Fruit fly (Drosophila melanogaster) whole organism, embryonic: ENCODE data around the gene Cul5.

Experiments
- Adf1 ChIP-seq: fragments of 200-800 bp; sonication (Bioruptor generic); IDR thresholded peaks from 2 replicates; pipeline ENCODE4 v1.3.6; 2022; ENCODE audit warnings: missing biosample characterization, missing genetic modification characterization
- Atf-2 ChIP-seq: fragments of 200-800 bp; sonication (Bioruptor generic); optimal IDR thresholded peaks from 2 replicates; lab custom pipeline; 2016; ENCODE audit warnings: missing biosample characterization, missing genetic modification characterization
- Atf3 ChIP-seq: fragments of 200-800 bp; sonication (Bioruptor generic); optimal IDR thresholded peaks from 3 replicates; lab custom pipeline; 2016; ENCODE audit warnings: missing biosample characterization, missing genetic modification characterization
- Awh ChIP-seq: fragments of 200-800 bp; sonication (Bioruptor generic); IDR thresholded peaks from 2 replicates; pipeline ENCODE4, ENCODE4 v1.3.6; 2022; ENCODE audit warnings: missing biosample characterization, missing genetic modification characterization
- Bgb ChIP-seq: fragments of 200-800 bp; sonication (Bioruptor generic); IDR thresholded peaks from 2 replicates; pipeline ENCODE4 v1.3.6; 2022; ENCODE audit warnings: missing biosample characterization, missing genetic modification characterization; ENCODE audit not compliant: partially characterized antibody
- BtbVII ChIP-seq: fragments of 200-800 bp; sonication (Bioruptor generic); optimal IDR thresholded peaks from 3 replicates; lab custom pipeline; 2017; ENCODE audit warnings: missing biosample characterization, mild to moderate bottlenecking, missing genetic modification characterization
- CG10147 ChIP-seq: fragments of 200-800 bp; sonication (Bioruptor generic); optimal IDR thresholded peaks from 2 replicates; lab custom pipeline; 2019; ENCODE audit warnings: missing biosample characterization, mild to moderate bottlenecking, missing genetic modification characterization, moderate library complexity
- CG10209 ChIP-seq: fragments of 200-800 bp; sonication (Bioruptor generic); optimal IDR thresholded peaks from 3 replicates; lab custom pipeline; 2017; ENCODE audit warnings: missing biosample characterization, mild to moderate bottlenecking, missing genetic modification characterization, missing genetic modification reagents
- CG11456 ChIP-seq: fragments of 200-800 bp; sonication (Bioruptor generic); IDR thresholded peaks from 3 replicates; pipeline ENCODE4 v1.3.6; 2022; ENCODE audit warnings: missing biosample characterization, missing genetic modification characterization
- CG11696 ChIP-seq: fragments of 200-800 bp; sonication (Bioruptor generic); IDR thresholded peaks from 2 replicates; pipeline ENCODE4 v1.3.6; 2022; ENCODE audit warnings: missing biosample characterization, missing genetic modification characterization
- CG12942 ChIP-seq: fragments of 200-800 bp; sonication (Bioruptor generic); optimal IDR thresholded peaks from 3 replicates; lab custom pipeline; 2016; ENCODE audit warnings: missing biosample characterization, missing genetic modification characterization
- CG14441 ChIP-seq: fragments of 200-800 bp; sonication (Bioruptor generic); IDR thresholded peaks from 2 replicates; pipeline ENCODE4 v1.3.6; 2022; ENCODE audit warnings: missing biosample characterization, missing genetic modification characterization
- CG1832 ChIP-seq: fragments of 200-800 bp; sonication (Bioruptor generic); optimal IDR thresholded peaks from 2 replicates; lab custom pipeline; 2017; ENCODE audit warnings: missing biosample characterization, mild to moderate bottlenecking, missing genetic modification characterization, inconsistent platforms
- CG2116 ChIP-seq: fragments of 200-800 bp; sonication (Bioruptor generic); optimal IDR thresholded peaks from 3 replicates; lab custom pipeline; 2018; ENCODE audit warnings: missing biosample characterization, mild to moderate bottlenecking, missing genetic modification characterization
- CG2120 ChIP-seq: fragments of 200-800 bp; sonication (Bioruptor generic); optimal IDR thresholded peaks from 3 replicates; lab custom pipeline; 2016; ENCODE audit warnings: missing biosample characterization, missing genetic modification characterization
- CG2129 ChIP-seq: fragments of 200-800 bp; sonication (Bioruptor generic); IDR thresholded peaks from 2 replicates; pipeline ENCODE4 v1.3.6; 2022; ENCODE audit warnings: missing biosample characterization, missing genetic modification characterization; ENCODE audit not compliant: partially characterized antibody
- CG2678 ChIP-seq: fragments of 200-800 bp; sonication (Bioruptor generic); optimal IDR thresholded peaks from 3 replicates; lab custom pipeline; 2019; ENCODE audit warnings: missing biosample characterization, mild to moderate bottlenecking, missing genetic modification characterization, moderate library complexity
- CG2712 ChIP-seq: fragments of 200-800 bp; optimal IDR thresholded peaks from 3 replicates; lab custom pipeline; 2019; ENCODE audit warnings: missing biosample characterization, mild to moderate bottlenecking, missing genetic modification characterization, moderate library complexity
- CG30431 ChIP-seq: fragments of 200-800 bp; sonication (Bioruptor generic); optimal IDR thresholded peaks from 2 replicates; lab custom pipeline; 2017; ENCODE audit warnings: missing biosample characterization, missing genetic modification characterization
- CG31365 ChIP-seq: fragments of 200-800 bp; sonication (Bioruptor generic); optimal IDR thresholded peaks from 2 replicates; lab custom pipeline; 2018; ENCODE audit warnings: missing biosample characterization, mild to moderate bottlenecking, missing genetic modification characterization
- CG34224 ChIP-seq: fragments of 200-800 bp; sonication (Bioruptor generic); IDR thresholded peaks from 3 replicates; pipeline ENCODE4 v1.3.6; 2022; ENCODE audit warnings: missing biosample characterization, missing genetic modification characterization; ENCODE audit not compliant: partially characterized antibody
- CG4282 ChIP-seq: fragments of 200-800 bp; sonication (Bioruptor generic); optimal IDR thresholded peaks from 2 replicates; lab custom pipeline; 2016; ENCODE audit warnings: missing biosample characterization, missing genetic modification characterization
- CG6272 ChIP-seq: fragments of 200-800 bp; sonication (Bioruptor generic); IDR thresholded peaks from 2 replicates; pipeline ENCODE4 v1.3.6; 2022; ENCODE audit warnings: missing biosample characterization, missing genetic modification characterization
- CG6689 ChIP-seq: fragments of 200-800 bp; sonication (Bioruptor generic); IDR thresholded peaks from 2 replicates; pipeline ENCODE4 v1.3.6; 2022; ENCODE audit warnings: missing biosample characterization, missing genetic modification characterization
- CG7963 ChIP-seq: fragments of 200-800 bp; sonication (Bioruptor generic); IDR thresholded peaks from 3 replicates; pipeline ENCODE4 v1.3.6; 2022; ENCODE audit warnings: missing biosample characterization, missing genetic modification characterization; ENCODE audit not compliant: partially characterized antibody
- Doc3 ChIP-seq: fragments of 200-800 bp; sonication (Bioruptor generic); IDR thresholded peaks from 3 replicates; pipeline ENCODE4 v1.3.6; 2022; ENCODE audit warnings: missing biosample characterization, missing genetic modification characterization; ENCODE audit not compliant: partially characterized antibody
- Ets97D ChIP-seq: fragments of 200-800 bp; sonication (Bioruptor generic); optimal IDR thresholded peaks from 3 replicates; lab custom pipeline; 2016; ENCODE audit warnings: missing biosample characterization, missing genetic modification characterization
- HmgD ChIP-seq: fragments of 200-800 bp; sonication (Bioruptor generic); optimal IDR thresholded peaks from 3 replicates; lab custom pipeline; 2016; ENCODE audit warnings: missing biosample characterization, missing genetic modification characterization
- Hr78 ChIP-seq, 2 experiments: fragments of 200-800 bp in 1 of 2; fragments of >200 bp in 1 of 2; sonication (Bioruptor generic) in 1 of 2; optimal IDR thresholded peaks; 2 replicates each; lab custom pipeline; 2017 to 2019; ENCODE audit warnings: missing biosample characterization in 2 of 2, missing genetic modification characterization in 2 of 2, mild to moderate bottlenecking in 1 of 2, moderate library complexity in 1 of 2
- Lim3 ChIP-seq: fragments of 200-800 bp; sonication (Bioruptor generic); IDR thresholded peaks from 2 replicates; pipeline ENCODE4 v1.3.6; 2022; ENCODE audit warnings: missing biosample characterization, missing genetic modification characterization
- MTF-1 ChIP-seq: fragments of 200-800 bp; sonication (Bioruptor generic); optimal IDR thresholded peaks from 2 replicates; lab custom pipeline; 2018; ENCODE audit warnings: missing biosample characterization, mild to moderate bottlenecking, missing genetic modification characterization, borderline replicate concordance
- Mes4 ChIP-seq: fragments of 200-800 bp; sonication (Bioruptor generic); optimal IDR thresholded peaks from 2 replicates; lab custom pipeline; 2016; ENCODE audit warnings: missing biosample characterization, missing genetic modification characterization
- Pdp1 ChIP-seq, 2 experiments: fragments of 200-800 bp; sonication (Bioruptor generic); optimal IDR thresholded peaks; 3 replicates each; lab custom pipeline; 2016; ENCODE audit warnings: missing biosample characterization in 2 of 2, missing genetic modification characterization in 2 of 2, mild to moderate bottlenecking in 1 of 2, moderate library complexity in 1 of 2
- Sry-β ChIP-seq: fragments of 200-800 bp; sonication (Bioruptor generic); optimal IDR thresholded peaks from 2 replicates; lab custom pipeline; 2018; ENCODE audit warnings: missing biosample characterization, mild to moderate bottlenecking, missing genetic modification characterization, moderate library complexity
- Trl ChIP-seq, 3 experiments: fragments of >200 bp in 2 of 3; fragments of 200-800 bp in 1 of 3; sonication (Bioruptor generic) in 1 of 3; optimal IDR thresholded peaks; 2 replicates in 1 of 3; 3 replicates in 2 of 3; lab custom pipeline; 2016 to 2017; ENCODE audit warnings: missing biosample characterization in 1 of 3, missing genetic modification characterization in 1 of 3
- aop ChIP-seq: fragments of 200-800 bp; sonication (Bioruptor generic); IDR thresholded peaks from 2 replicates; pipeline ENCODE4 v1.3.6; 2022; ENCODE audit warnings: missing biosample characterization, missing genetic modification characterization
- fru ChIP-seq: fragments of >200 bp; optimal IDR thresholded peaks from 2 replicates; lab custom pipeline; 2017
- grn ChIP-seq: fragments of 200-800 bp; sonication (Bioruptor generic); optimal IDR thresholded peaks from 3 replicates; lab custom pipeline; 2017; ENCODE audit warnings: missing biosample characterization, missing genetic modification characterization
- gro ChIP-seq: fragments of 200-800 bp; sonication (Bioruptor generic); optimal IDR thresholded peaks from 2 replicates; lab custom pipeline; 2016; ENCODE audit warnings: missing biosample characterization, missing genetic modification characterization
- gsb ChIP-seq: fragments of 200-800 bp; sonication (Bioruptor generic); IDR thresholded peaks from 2 replicates; pipeline ENCODE4 v1.3.6; 2022; ENCODE audit warnings: missing biosample characterization, missing genetic modification characterization
- h ChIP-seq: fragments of >200 bp; optimal IDR thresholded peaks from 2 replicates; lab custom pipeline; 2017
- insv ChIP-seq, 2 experiments: fragments of 200-800 bp; sonication (Bioruptor generic); optimal IDR thresholded peaks; 3 replicates each; lab custom pipeline; 2016 to 2018; ENCODE audit warnings: missing biosample characterization in 2 of 2, missing genetic modification characterization in 2 of 2
- inv ChIP-seq: fragments of 200-800 bp; sonication (Bioruptor generic); IDR thresholded peaks from 2 replicates; pipeline ENCODE4 v1.3.6; 2022; ENCODE audit warnings: missing biosample characterization, missing genetic modification characterization; ENCODE audit not compliant: partially characterized antibody
- kah ChIP-seq: fragments of 200-800 bp; sonication (Bioruptor generic); optimal IDR thresholded peaks from 2 replicates; lab custom pipeline; 2018; ENCODE audit warnings: missing biosample characterization, mild to moderate bottlenecking, missing genetic modification characterization
- lbe ChIP-seq: fragments of 200-800 bp; sonication (Bioruptor generic); optimal IDR thresholded peaks from 2 replicates; lab custom pipeline; 2016; ENCODE audit warnings: missing biosample characterization, mild to moderate bottlenecking, missing genetic modification characterization
- pb ChIP-seq: fragments of 200-800 bp; sonication (Bioruptor generic); optimal IDR thresholded peaks from 3 replicates; lab custom pipeline; 2016; ENCODE audit warnings: missing biosample characterization, missing genetic modification characterization
- pfk ChIP-seq: fragments of 200-800 bp; sonication (Bioruptor generic); optimal IDR thresholded peaks from 2 replicates; lab custom pipeline; 2018; ENCODE audit warnings: missing biosample characterization, mild to moderate bottlenecking, missing genetic modification characterization, moderate library complexity
- sob ChIP-seq: fragments of 200-800 bp; sonication (Bioruptor generic); IDR thresholded peaks from 2 replicates; pipeline ENCODE4 v1.3.6; 2022; ENCODE audit warnings: missing biosample characterization, missing genetic modification characterization
- tgo ChIP-seq: fragments of 200-800 bp; sonication (Bioruptor generic); IDR thresholded peaks from 3 replicates; pipeline ENCODE4 v1.3.6; 2022; ENCODE audit warnings: missing biosample characterization, missing genetic modification characterization
- tx ChIP-seq: fragments of 200-800 bp; sonication (Bioruptor generic); optimal IDR thresholded peaks from 2 replicates; lab custom pipeline; 2016; ENCODE audit warnings: missing biosample characterization, missing genetic modification characterization
- usp ChIP-seq: fragments of >200 bp; optimal IDR thresholded peaks from 2 replicates; lab custom pipeline; 2017; ENCODE audit warnings: missing biosample characterization, missing genetic modification characterization
- zen ChIP-seq: fragments of 200-800 bp; sonication (Bioruptor generic); optimal IDR thresholded peaks from 3 replicates; lab custom pipeline; 2018; ENCODE audit warnings: missing biosample characterization, mild to moderate bottlenecking, missing genetic modification characterization, moderate library complexity

Cul5 gene

DNA sequence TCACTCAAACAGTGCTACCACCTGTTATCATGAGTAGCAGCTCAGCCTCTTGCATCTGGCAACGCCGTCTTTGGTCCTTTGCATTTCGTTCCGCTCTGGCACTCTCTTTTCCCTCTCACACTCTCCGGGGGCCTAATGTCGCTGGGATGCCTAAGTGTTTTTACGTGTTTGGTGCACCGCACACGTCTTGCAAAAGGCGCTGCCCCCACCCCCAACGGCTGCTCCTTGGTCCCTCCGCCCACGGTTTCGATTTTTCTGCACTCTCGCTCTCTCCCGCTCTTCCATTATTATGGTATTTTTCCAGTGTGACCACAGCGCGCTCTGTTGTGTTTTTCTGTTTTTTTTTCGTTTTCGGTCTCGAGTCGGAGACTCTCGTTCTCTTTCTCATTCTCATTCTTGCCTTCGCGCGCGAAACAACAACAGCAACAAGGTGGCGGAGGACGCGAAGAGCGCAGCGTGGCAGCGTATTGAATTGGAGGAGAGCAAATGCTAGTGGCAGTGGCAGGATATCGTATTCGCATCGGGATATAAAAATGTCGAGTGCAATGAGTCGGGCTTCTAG lies 25.2 kb upstream of the Cul5 start (continued):
- no peak for TF ChIP-seq gro
- no peak for TF ChIP-seq CG10209
- peak; percentile 37 for TF ChIP-seq lbe (GFP tag; lab: Kevin White, UChicago)
- TF ChIP-seq Adf1 (GFP tag; lab: Robert Waterston, UW): no peak
- TF ChIP-seq Atf3 (GFP tag; lab: Kevin White, UChicago): no peak
- peak; percentile 45; the same call in 1 of the 3 replicates for TF ChIP-seq CG7963 (GFP tag; lab: Robert Waterston, UW)
- TF ChIP-seq CG2129: no peak
- no peak for TF ChIP-seq CG6272 (GFP tag; lab: Robert Waterston, UW)
- TF ChIP-seq insv (GFP tag; optimal IDR thresholded peaks at IDR 0.05; lab: Kevin White, UChicago): peak in 1 of 2 experiments; percentile 10
- TF ChIP-seq CG6689 (GFP tag; lab: Robert Waterston, UW): 0 out of 2 replicates have a peak, but pooled peaks have one; percentile 23
- no peak for TF ChIP-seq Atf-2 (GFP tag; lab: Kevin White, UChicago)
- TF ChIP-seq grn (GFP tag; lab: Kevin White, UChicago): no peak
- no peak for TF ChIP-seq Ets97D (GFP tag; lab: Kevin White, UChicago)
- TF ChIP-seq CG2116 (GFP tag; lab: Kevin White, UChicago): no peak
- peak; percentile 39; the same call in 1 of the 3 replicates for TF ChIP-seq CG34224 (GFP tag; lab: Robert Waterston, UW)
- no peak for TF ChIP-seq Hr78 (GFP tag; optimal IDR thresholded peaks at IDR 0.05; lab: Kevin White, UChicago)
- no peak for TF ChIP-seq CG14441 (GFP tag; lab: Robert Waterston, UW)
- no peak for TF ChIP-seq CG11456
- TF ChIP-seq CG4282 (GFP tag; lab: Kevin White, UChicago): no peak
- TF ChIP-seq CG1832 (GFP tag; lab: Kevin White, UChicago): peak; percentile 37
- TF ChIP-seq HmgD: no peak
- TF ChIP-seq CG12942 (GFP tag; lab: Kevin White, UChicago): no peak
- no peak for TF ChIP-seq CG30431 (GFP tag; lab: Kevin White, UChicago)
- TF ChIP-seq usp (GFP tag; lab: Kevin White, UChicago): no peak
- TF ChIP-seq MTF-1 (GFP tag; lab: Kevin White, UChicago): peak; percentile 3
- no peak for TF ChIP-seq sob (GFP tag; lab: Robert Waterston, UW)
- no peak for TF ChIP-seq CG2678 (tag; lab: Kevin White, UChicago)
- no peak for TF ChIP-seq BtbVII (GFP tag; lab: Kevin White, UChicago)
- TF ChIP-seq CG2120 (GFP tag; lab: Kevin White, UChicago): no peak
- TF ChIP-seq CG11696 (GFP tag; lab: Robert Waterston, UW): no peak
- no peak for TF ChIP-seq CG31365 (tag; lab: Kevin White, UChicago)
- no peak for TF ChIP-seq inv
- no peak for TF ChIP-seq CG2712 (tag; lab: Kevin White, UChicago)
- TF ChIP-seq Mes4 (GFP tag; lab: Kevin White, UChicago): no peak
- peak; percentile 49 to 86 for TF ChIP-seq Trl (optimal IDR thresholded peaks at IDR 0.05; lab: Kevin White, UChicago)
- peak; percentile 10 for TF ChIP-seq Trl (GFP tag; optimal IDR thresholded peaks at IDR 0.05; lab: Kevin White, UChicago)
- peak; percentile 37 for TF ChIP-seq kah (GFP tag; lab: Kevin White, UChicago)
- TF ChIP-seq pfk: peak; percentile 53
- no peak for TF ChIP-seq Lim3 (GFP tag; lab: Robert Waterston, UW)
- no peak for TF ChIP-seq fru (lab: Kevin White, UChicago)

- TF ChIP-seq aop (GFP tag; lab: Robert Waterston, UW): no peak
- TF ChIP-seq Awh: no peak
- TF ChIP-seq Pdp1 (GFP tag; optimal IDR thresholded peaks at IDR 0.05; lab: Kevin White, UChicago): peak in 1 of 2 experiments; percentile 5
- TF ChIP-seq pb (GFP tag; lab: Kevin White, UChicago): no peak
- no peak for TF ChIP-seq h
- no peak for TF ChIP-seq tgo (GFP tag; lab: Robert Waterston, UW)
- no peak for TF ChIP-seq Sry-β
- TF ChIP-seq Bgb (GFP tag; lab: Robert Waterston, UW): no peak
- no peak for TF ChIP-seq Doc3 (GFP tag; lab: Robert Waterston, UW)
- TF ChIP-seq gsb (GFP tag; lab: Robert Waterston, UW): no peak
- TF ChIP-seq CG10147 (GFP tag; lab: Kevin White, UChicago): no peak
- no peak for TF ChIP-seq zen (tag; lab: Kevin White, UChicago)
- no peak for TF ChIP-seq tx (GFP tag; lab: Kevin White, UChicago)
These were observed 24.6 kb upstream of the Cul5 start for dm6 chr3R:29087302-29087782.
